Worm (Caenorhabditis elegans) whole organism, L2 larva: ENCODE data around the gene tbx-11.
A peak's percentile ranks its signal among the peaks of the same experiment; 100 is the strongest.

Experiments used
- Y55F3AM.14 ChIP-seq: fragments of 200-800 bp; sonication (Bioruptor generic); optimal IDR thresholded peaks from 2 replicates; lab custom pipeline; 2018; ENCODE audit warnings: mild to moderate bottlenecking, missing genetic modification characterization, missing compliant biosample characterization
- ZK546.5 ChIP-seq: sonication (generic microtip); optimal IDR thresholded peaks from 2 replicates; lab custom pipeline; 2017; ENCODE audit warnings: missing biosample characterization, missing genetic modification characterization
- crh-2 ChIP-seq: sonication (generic microtip); optimal IDR thresholded peaks from 2 replicates; lab custom pipeline; 2017; ENCODE audit warnings: missing biosample characterization, missing genetic modification characterization
- elt-3 ChIP-seq: sonication (generic microtip); optimal IDR thresholded peaks from 2 replicates; lab custom pipeline; 2017; ENCODE audit warnings: missing biosample characterization, missing genetic modification characterization
- fos-1 ChIP-seq: fragments of 150-350 bp; optimal IDR thresholded peaks from 2 replicates; lab custom pipeline; 2014; ENCODE audit warnings: missing biosample characterization, missing genetic modification characterization
- nhr-237 ChIP-seq: fragments of 150-350 bp; optimal IDR thresholded peaks from 2 replicates; lab custom pipeline; 2014; ENCODE audit warnings: missing biosample characterization, missing genetic modification characterization
- nhr-77 ChIP-seq: fragments of 150-350 bp; optimal IDR thresholded peaks from 2 replicates; lab custom pipeline; 2014; ENCODE audit warnings: missing biosample characterization, missing genetic modification characterization
- unc-39 ChIP-seq: fragments of 150-350 bp; optimal IDR thresholded peaks from 2 replicates; lab custom pipeline; 2014; ENCODE audit warnings: missing biosample characterization, missing genetic modification characterization
- zag-1 ChIP-seq: fragments of 150-350 bp; optimal IDR thresholded peaks from 2 replicates; lab custom pipeline; 2014; ENCODE audit warnings: missing biosample characterization, missing genetic modification characterization
- ztf-11 ChIP-seq: sonication (generic microtip); optimal IDR thresholded peaks from 2 replicates; lab custom pipeline; 2017; ENCODE audit warnings: missing biosample characterization, missing genetic modification characterization
- ztf-4 ChIP-seq: fragments of 150-350 bp; optimal IDR thresholded peaks from 2 replicates; lab custom pipeline; 2014; ENCODE audit warnings: missing biosample characterization, missing genetic modification characterization

DNA sequence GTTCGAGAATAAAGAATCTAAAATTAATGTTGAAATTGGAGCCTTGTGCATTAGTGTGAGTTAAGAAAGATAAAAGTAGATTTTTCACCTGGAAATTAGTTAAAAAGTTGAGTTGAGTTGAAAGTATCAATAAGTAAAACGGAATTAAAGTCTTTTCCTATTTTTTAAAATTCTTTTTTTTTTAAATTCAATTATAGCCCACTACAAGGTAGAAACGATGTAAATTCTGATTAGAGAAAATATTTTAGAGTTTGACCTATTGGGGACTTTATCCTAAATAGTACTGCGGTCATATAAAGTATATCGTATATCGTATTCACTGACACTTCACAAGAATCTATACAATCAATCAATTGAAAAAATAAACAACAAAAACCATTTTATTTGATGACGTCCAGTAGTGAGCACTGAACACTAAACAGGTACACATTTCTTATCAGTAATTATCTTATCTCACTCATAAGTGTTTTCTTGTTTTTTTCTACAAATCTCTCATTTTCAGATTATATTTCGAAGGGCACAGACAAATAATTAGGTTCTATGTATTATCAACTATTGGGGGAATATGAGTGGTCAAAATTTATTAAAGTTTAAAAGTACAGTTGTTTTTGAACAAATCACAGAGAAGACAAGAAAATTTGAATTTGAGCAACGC, 41.1 kb upstream of the tbx-11 start, which contains the start of gene wht-1:
- TF ChIP-seq ztf-4 (no peak), nhr-77 (tag; lab: Kevin White, UChicago) (no peak), fos-1 (tag; lab: Kevin White, UChicago) (peak; percentile 52), nhr-237 (no peak), crh-2 (peak; percentile 6), zag-1 (tag; lab: Kevin White, UChicago) (no peak), ztf-11 (tag; lab: Kevin White, UChicago) (no peak), ZK546.5 (tag; lab: Kevin White, UChicago) (no peak), elt-3 (tag; lab: Kevin White, UChicago) (no peak), Y55F3AM.14 (no peak), unc-39 (tag; lab: Kevin White, UChicago) (no peak)
